Worm (Caenorhabditis elegans) whole organism, L3 larva: ENCODE data around the gene cnc-1.

Experiments used
- R02D3.7 ChIP-seq: fragments of 150-350 bp; optimal IDR thresholded peaks from 2 replicates; lab custom pipeline; 2014; ENCODE audit warnings: missing biosample characterization, missing genetic modification characterization
- ZK546.5 ChIP-seq: sonication (generic microtip); optimal IDR thresholded peaks from 2 replicates; lab custom pipeline; 2017; ENCODE audit warnings: missing biosample characterization, missing genetic modification characterization
- aly-2 ChIP-seq: fragments of 150-350 bp; optimal IDR thresholded peaks from 2 replicates; lab custom pipeline; 2014; ENCODE audit warnings: missing biosample characterization, missing genetic modification characterization
- ama-1 ChIP-seq: fragments of 150-350 bp; optimal IDR thresholded peaks from 2 replicates; lab custom pipeline; 2018
- ceh-28 ChIP-seq: fragments of 150-350 bp; optimal IDR thresholded peaks from 2 replicates; lab custom pipeline; 2014; ENCODE audit warnings: missing biosample characterization, missing genetic modification reagents, missing genetic modification characterization
- egl-27 ChIP-seq: sonication (generic microtip); optimal IDR thresholded peaks from 4 replicates; lab custom pipeline; 2017; ENCODE audit warnings: missing biosample characterization, missing genetic modification reagents, missing genetic modification characterization
- egl-5 ChIP-seq: fragments of 150-350 bp; optimal IDR thresholded peaks from 2 replicates; lab custom pipeline; 2017; ENCODE audit warnings: missing biosample characterization, missing genetic modification reagents, missing genetic modification characterization, inconsistent platforms
- elt-2 ChIP-seq: sonication (generic microtip); optimal IDR thresholded peaks from 2 replicates; lab custom pipeline; 2016; ENCODE audit warnings: missing genetic modification reagents, mild to moderate bottlenecking, missing genetic modification characterization, missing compliant biosample characterization
- elt-3 ChIP-seq, 3 experiments: fragments of 150-350 bp in 1 of 3; sonication (generic microtip) in 2 of 3; optimal IDR thresholded peaks; 2 replicates in 2 of 3; 4 replicates in 1 of 3; lab custom pipeline; 2014 to 2017; ENCODE audit warnings: missing biosample characterization in 3 of 3, missing genetic modification characterization in 3 of 3
- eor-1 ChIP-seq, 2 experiments: fragments of 150-350 bp; optimal IDR thresholded peaks; 2 replicates each; lab custom pipeline; 2014 to 2018; ENCODE audit warnings: missing biosample characterization in 2 of 2, missing genetic modification characterization in 2 of 2
- fos-1 ChIP-seq: fragments of 150-350 bp; optimal IDR thresholded peaks from 2 replicates; lab custom pipeline; 2014; ENCODE audit warnings: missing biosample characterization, missing genetic modification characterization
- hmg-11 ChIP-seq: sonication (generic microtip); optimal IDR thresholded peaks from 2 replicates; lab custom pipeline; 2016; ENCODE audit warnings: missing genetic modification characterization, missing compliant biosample characterization
- jun-1 ChIP-seq: fragments of 150-350 bp; optimal IDR thresholded peaks from 2 replicates; lab custom pipeline; 2014; ENCODE audit warnings: missing biosample characterization, missing genetic modification reagents, missing genetic modification characterization
- lin-15B ChIP-seq: fragments of 150-350 bp; optimal IDR thresholded peaks from 2 replicates; lab custom pipeline; 2014; ENCODE audit warnings: missing biosample characterization, missing genetic modification characterization
- lin-39 ChIP-seq: fragments of 150-350 bp; optimal IDR thresholded peaks from 2 replicates; lab custom pipeline; 2018; ENCODE audit warnings: missing biosample characterization, missing genetic modification reagents, missing genetic modification characterization
- lsy-12 ChIP-seq: sonication (generic microtip); optimal IDR thresholded peaks from 2 replicates; lab custom pipeline; 2016; ENCODE audit warnings: mild to moderate bottlenecking, missing genetic modification characterization, missing compliant biosample characterization
- mdl-1 ChIP-seq: fragments of 150-350 bp; optimal IDR thresholded peaks from 2 replicates; lab custom pipeline; 2014; ENCODE audit warnings: missing biosample characterization, missing genetic modification characterization
- mml-1 ChIP-seq: fragments of 150-350 bp; sonication (generic microtip); optimal IDR thresholded peaks from 3 replicates; lab custom pipeline; 2014; ENCODE audit warnings: missing biosample characterization, missing genetic modification characterization
- nhr-11 ChIP-seq: fragments of 150-350 bp; optimal IDR thresholded peaks from 2 replicates; lab custom pipeline; 2014; ENCODE audit warnings: missing biosample characterization, missing genetic modification characterization
- nhr-23 ChIP-seq: fragments of 150-350 bp; optimal IDR thresholded peaks from 2 replicates; lab custom pipeline; 2014; ENCODE audit warnings: missing biosample characterization, missing genetic modification reagents, missing genetic modification characterization
- nhr-237 ChIP-seq: fragments of 150-350 bp; optimal IDR thresholded peaks from 2 replicates; lab custom pipeline; 2014; ENCODE audit warnings: missing biosample characterization, missing genetic modification characterization
- nhr-28 ChIP-seq: fragments of 150-350 bp; optimal IDR thresholded peaks from 2 replicates; lab custom pipeline; 2014; ENCODE audit warnings: missing biosample characterization, missing genetic modification characterization
- nhr-43 ChIP-seq: sonication (generic microtip); optimal IDR thresholded peaks from 2 replicates; lab custom pipeline; 2016; ENCODE audit warnings: mild to moderate bottlenecking, missing genetic modification characterization, missing compliant biosample characterization; ENCODE audit not compliant: poor library complexity, severe bottlenecking
- nhr-67 ChIP-seq: fragments of 150-350 bp; optimal IDR thresholded peaks from 2 replicates; lab custom pipeline; 2014; ENCODE audit warnings: missing biosample characterization, missing genetic modification characterization
- nhr-77 ChIP-seq: fragments of 150-350 bp; optimal IDR thresholded peaks from 2 replicates; lab custom pipeline; 2014; ENCODE audit warnings: missing biosample characterization, missing genetic modification characterization
- pha-4 ChIP-seq: fragments of 150-350 bp; optimal IDR thresholded peaks from 2 replicates; lab custom pipeline; 2014; ENCODE audit warnings: missing biosample characterization, missing genetic modification reagents, missing genetic modification characterization
- pqm-1 ChIP-seq: fragments of 150-350 bp; optimal IDR thresholded peaks from 2 replicates; lab custom pipeline; 2017; ENCODE audit warnings: missing biosample characterization, missing genetic modification characterization, inconsistent platforms
- sea-2 ChIP-seq: fragments of 150-350 bp; sonication (generic microtip); optimal IDR thresholded peaks from 4 replicates; lab custom pipeline; 2014; ENCODE audit warnings: missing biosample characterization, missing genetic modification reagents, missing genetic modification characterization
- tbx-2 ChIP-seq: sonication (generic microtip); optimal IDR thresholded peaks from 2 replicates; lab custom pipeline; 2016; ENCODE audit warnings: mild to moderate bottlenecking, missing genetic modification characterization, missing compliant biosample characterization
- zag-1 ChIP-seq: fragments of 150-350 bp; optimal IDR thresholded peaks from 2 replicates; lab custom pipeline; 2014; ENCODE audit warnings: missing biosample characterization, missing genetic modification characterization
- ztf-11 ChIP-seq: fragments of 150-350 bp; optimal IDR thresholded peaks from 2 replicates; lab custom pipeline; 2014; ENCODE audit warnings: missing biosample characterization, missing genetic modification characterization
- ztf-4 ChIP-seq: fragments of 150-350 bp; optimal IDR thresholded peaks from 2 replicates; lab custom pipeline; 2014; ENCODE audit warnings: missing biosample characterization, missing genetic modification characterization

cnc-1 gene

ce11 chrV:1464543-1465040, 20.5 kb upstream of the cnc-1 start, which contains the start of the genes fpn-1.2 and pqn-54:
Gene fpn-1.2, minus strand, starts transcription at chrV:1464699.
Gene pqn-54, plus strand, starts transcription at chrV:1464990.
- TF ChIP-seq egl-27 (tag; lab: Kevin White, UChicago) (no peak), pqm-1 (tag; lab: Kevin White, UChicago) (peak; percentile 20), elt-2 (tag; lab: Kevin White, UChicago) (peak; percentile 53)

- TF ChIP-seq eor-1 (tag; optimal IDR thresholded peaks at IDR 0.05; lab: Kevin White, UChicago) = no peak
- TF ChIP-seq sea-2 (GFP tag; lab: Kevin White, UChicago) = no peak
- no peak for TF ChIP-seq egl-27 (tag; lab: Kevin White, UChicago)
- TF ChIP-seq nhr-43 (tag; lab: Kevin White, UChicago) = no peak
- no peak for TF ChIP-seq ama-1 (lab: Kevin White, UChicago)
- no peak for TF ChIP-seq lsy-12 (tag; lab: Kevin White, UChicago)
- TF ChIP-seq lin-15B (tag; lab: Kevin White, UChicago) = no peak
- no peak for TF ChIP-seq fos-1 (tag; lab: Kevin White, UChicago)
- TF ChIP-seq tbx-2 = no peak
- no peak for TF ChIP-seq aly-2
- no peak for TF ChIP-seq nhr-77 (tag; lab: Kevin White, UChicago)
- no peak for TF ChIP-seq jun-1 (tag; lab: Kevin White, UChicago)
- TF ChIP-seq lin-39 (tag; lab: Kevin White, UChicago) = no peak
- TF ChIP-seq nhr-28 = no peak
- TF ChIP-seq zag-1 (tag; lab: Kevin White, UChicago) = no peak
- TF ChIP-seq ZK546.5 = no peak
Observed at ce11 chrV:1460069-1460468, 16.0 kb upstream of the cnc-1 start, which contains the start of gene hacd-1. Gene hacd-1, plus strand, starts transcription at chrV:1460369.

ce11 chrV:1459374-1459926, 15.4 kb upstream of the cnc-1 start:
- TF ChIP-seq jun-1 (tag; lab: Kevin White, UChicago) (peak; percentile 64), pqm-1 (tag; lab: Kevin White, UChicago) (peak; percentile 96), elt-2 (tag; lab: Kevin White, UChicago) (peak; percentile 85), pha-4 (tag; lab: Kevin White, UChicago) (peak; percentile 67), ztf-11 (tag; lab: Kevin White, UChicago) (no peak)

- TF ChIP-seq nhr-67 (tag; lab: Kevin White, UChicago) (no peak), R02D3.7 (tag; lab: Kevin White, UChicago) (no peak), pha-4 (tag; lab: Kevin White, UChicago) (peak; percentile 64), jun-1 (tag; lab: Kevin White, UChicago) (peak; percentile 72), pqm-1 (tag; lab: Kevin White, UChicago) (peak; percentile 98), ceh-28 (tag; lab: Kevin White, UChicago) (peak; percentile 20), ztf-11 (tag; lab: Kevin White, UChicago) (no peak), nhr-237 (tag; lab: Kevin White, UChicago) (no peak), tbx-2 (no peak), elt-2 (tag; lab: Kevin White, UChicago) (peak; percentile 82), mdl-1 (tag; lab: Kevin White, UChicago) (no peak)
Observed at ce11 chrV:1456614-1457013, 12.5 kb upstream of the cnc-1 start.

- TF ChIP-seq lin-15B (tag; lab: Kevin White, UChicago) (no peak), pha-4 (tag; lab: Kevin White, UChicago) (no peak), nhr-11 (tag; lab: Kevin White, UChicago) (no peak), ztf-11 (tag; lab: Kevin White, UChicago) (no peak), nhr-28 (no peak), egl-5 (tag; lab: Kevin White, UChicago) (no peak), elt-3 (tag; optimal IDR thresholded peaks at IDR 0.05; lab: Kevin White, UChicago) (no peak), lsy-12 (tag; lab: Kevin White, UChicago) (no peak), nhr-23 (tag; lab: Kevin White, UChicago) (no peak), elt-2 (tag; lab: Kevin White, UChicago) (no peak), hmg-11 (tag; lab: Kevin White, UChicago) (no peak), eor-1 (tag; optimal IDR thresholded peaks at IDR 0.05; lab: Kevin White, UChicago) (no peak), ZK546.5 (no peak), mml-1 (tag; lab: Kevin White, UChicago) (no peak), ztf-4 (tag; lab: Kevin White, UChicago) (no peak), zag-1 (tag; lab: Kevin White, UChicago) (no peak), egl-27 (tag; lab: Kevin White, UChicago) (no peak)
Observed at ce11 chrV:1455280-1455679, 11.2 kb upstream of the cnc-1 start.
